Worm (Caenorhabditis elegans): Measurements from ENCODE around the gene csn-6.

ce11 chrIV:13282778-13283177 lies 17.8 kb upstream of the csn-6 start, which contains the start of gene cpsf-3:
- TF ChIP-seq lin-13 (GFP tag; optimal IDR thresholded peaks at IDR 0.05) (no peak), lin-11 (tag; optimal IDR thresholded peaks at IDR 0.05) (no peak), ztf-11 (tag; optimal IDR thresholded peaks at IDR 0.05) (no peak), mdl-1 (tag; optimal IDR thresholded peaks at IDR 0.05) (no peak), blmp-1 (tag; optimal IDR thresholded peaks at IDR 0.05; ENCODE audit: insufficient read depth) (no peak), F13H6.1 (tag; optimal IDR thresholded peaks at IDR 0.05) (no peak), elt-3 (tag; optimal IDR thresholded peaks at IDR 0.05) (no peak), unc-62 (GFP tag; optimal IDR thresholded peaks at IDR 0.05) (no peak), nhr-129 (tag; optimal IDR thresholded peaks at IDR 0.05) (no peak), unc-39 (tag; optimal IDR thresholded peaks at IDR 0.05) (no peak), nhr-11 (tag; optimal IDR thresholded peaks at IDR 0.05) (no peak), dmd-4 (tag; optimal IDR thresholded peaks at IDR 0.05) (no peak), R02D3.7 (tag; optimal IDR thresholded peaks at IDR 0.05) (no peak), ama-1 (optimal IDR thresholded peaks at IDR 0.05) (no peak)

All from whole organism, L2 larva.